Fruit fly (Drosophila melanogaster) Kc167 (cell line): ENCODE results near the gene CG11085.
A peak's percentile ranks its signal among the peaks of the same experiment; 100 is the strongest.

Experiments used
- Myc ChIP-seq: fragments of >200 bp; optimal IDR thresholded peaks from 2 replicates; lab custom pipeline; 2017; ENCODE audit warnings: missing external identifiers
- Sin3A ChIP-seq: fragments of >200 bp; optimal IDR thresholded peaks from 2 replicates; lab custom pipeline; 2018; ENCODE audit warnings: missing external identifiers
- h ChIP-seq: fragments of >200 bp; optimal IDR thresholded peaks from 3 replicates; lab custom pipeline; 2018; ENCODE audit warnings: missing external identifiers
- insv ChIP-seq: fragments of >200 bp; optimal IDR thresholded peaks from 3 replicates; lab custom pipeline; 2018; ENCODE audit warnings: missing external identifiers
- psq ChIP-seq: fragments of >200 bp; optimal IDR thresholded peaks from 2 replicates; lab custom pipeline; 2017; ENCODE audit warnings: missing external identifiers
- ttk ChIP-seq: sonication (Bioruptor generic); optimal IDR thresholded peaks from 2 replicates; lab custom pipeline; 2017; ENCODE audit warnings: missing external identifiers

CG11085 gene

dm6 chrX:12632157-12632422 is 16.0 kb downstream of the CG11085 start:
- TF ChIP-seq psq, result no peak
- no peak for TF ChIP-seq Myc (lab: Kevin White, UChicago)
- TF ChIP-seq ttk (lab: Kevin White, UChicago), result no peak
- TF ChIP-seq h (lab: Kevin White, UChicago), result no peak
- no peak for TF ChIP-seq Sin3A
- TF ChIP-seq insv, result no peak

- no peak for TF ChIP-seq insv
- no peak for TF ChIP-seq h (lab: Kevin White, UChicago)
- no peak for TF ChIP-seq ttk (lab: Kevin White, UChicago)
- no peak for TF ChIP-seq Sin3A
- no peak for TF ChIP-seq Myc (lab: Kevin White, UChicago)
- TF ChIP-seq psq, result no peak
Observed at dm6 chrX:12633204-12633603, 17.1 kb downstream of the CG11085 start.

- TF ChIP-seq ttk (lab: Kevin White, UChicago) (no peak), Sin3A (no peak), h (lab: Kevin White, UChicago) (no peak), insv (no peak), psq (no peak), Myc (lab: Kevin White, UChicago) (no peak)
Observed at dm6 chrX:12633992-12634391, 17.9 kb downstream of the CG11085 start.

- TF ChIP-seq Myc (lab: Kevin White, UChicago) (no peak), Sin3A (no peak), h (lab: Kevin White, UChicago) (no peak), insv (no peak), psq (no peak), ttk (lab: Kevin White, UChicago) (no peak)
Observed at dm6 chrX:12645361-12645760, 29.2 kb downstream of the CG11085 start.

dm6 chrX:12651613-12652012 is 35.5 kb downstream of the CG11085 start:
- TF ChIP-seq h (lab: Kevin White, UChicago) (no peak), Sin3A (no peak), insv (peak; percentile 6), Myc (lab: Kevin White, UChicago) (no peak)

- no peak for TF ChIP-seq psq
Observed at dm6 chrX:12653574-12653973, 37.5 kb downstream of the CG11085 start, which contains the start of gene CkIalpha. TSS of gene CkIalpha (plus strand) at chrX:12653626.

- no peak for TF ChIP-seq Sin3A
- no peak for TF ChIP-seq Myc (lab: Kevin White, UChicago)
- no peak for TF ChIP-seq h (lab: Kevin White, UChicago)
- TF ChIP-seq psq, result no peak
- TF ChIP-seq ttk (lab: Kevin White, UChicago), result no peak
- no peak for TF ChIP-seq insv
Observed at dm6 chrX:12654288-12654729, 38.2 kb downstream of the CG11085 start.

dm6 chrX:12658400-12658998 is 42.4 kb downstream of the CG11085 start:
- no peak for TF ChIP-seq Sin3A
- no peak for TF ChIP-seq Myc (lab: Kevin White, UChicago)
- TF ChIP-seq psq, result no peak

dm6 chrX:12658999-12659560 is 43.0 kb downstream of the CG11085 start, which contains the start of gene Tis11:
TSS of gene Tis11 (plus strand) at chrX:12659415.
- TF ChIP-seq Sin3A (no peak), h (lab: Kevin White, UChicago) (no peak), ttk (lab: Kevin White, UChicago) (no peak), insv (no peak), psq (no peak), Myc (lab: Kevin White, UChicago) (no peak)

dm6 chrX:12660030-12660630 is 44.0 kb downstream of the CG11085 start:
- TF ChIP-seq insv (no peak), Myc (lab: Kevin White, UChicago) (no peak), psq (no peak), h (lab: Kevin White, UChicago) (no peak), ttk (lab: Kevin White, UChicago) (no peak), Sin3A (no peak)

- no peak for TF ChIP-seq ttk (lab: Kevin White, UChicago)
- no peak for TF ChIP-seq Myc (lab: Kevin White, UChicago)
- no peak for TF ChIP-seq h (lab: Kevin White, UChicago)
- no peak for TF ChIP-seq insv
- no peak for TF ChIP-seq Sin3A
Observed at dm6 chrX:12661435-12661949, 45.4 kb downstream of the CG11085 start.

- no peak for TF ChIP-seq psq
- no peak for TF ChIP-seq Sin3A
- TF ChIP-seq insv, result no peak
- no peak for TF ChIP-seq h (lab: Kevin White, UChicago)
- TF ChIP-seq ttk (lab: Kevin White, UChicago), result no peak
Observed at dm6 chrX:12662679-12663463, 46.8 kb downstream of the CG11085 start.

- TF ChIP-seq psq, result no peak
- no peak for TF ChIP-seq ttk (lab: Kevin White, UChicago)
Observed at dm6 chrX:12663464-12663938, 47.4 kb downstream of the CG11085 start.
